Worm (Caenorhabditis elegans) whole organism, young adult: ENCODE results near the gene C18B2.4.

ENCODE experiments used
- B0019.2 ChIP-seq: fragments of 200-800 bp; sonication (Bioruptor generic); conservative IDR thresholded peaks from 2 replicates; pipeline ENCODE4 v1.3.6; 2022; ENCODE audit warnings: missing genetic modification reagents, missing genetic modification characterization, missing compliant biosample characterization
- pha-4 ChIP-seq: fragments of 150-350 bp; sonication (generic microtip); optimal IDR thresholded peaks from 2 replicates; lab custom pipeline; 2014; ENCODE audit warnings: missing biosample characterization, missing genetic modification reagents, missing genetic modification characterization

- TF ChIP-seq pha-4 (tag; lab: Kevin White, UChicago) (no peak), B0019.2 (GFP tag; lab: Robert Waterston, UW) (no peak)
Measured at ce11 chrX:3573482-3573881, 32.1 kb downstream of the C18B2.4 start, which contains the start of gene T27A10.5.
